Fruit fly (Drosophila melanogaster): Measurements from ENCODE around the gene CG13069.

The CG13069 gene

DNA sequence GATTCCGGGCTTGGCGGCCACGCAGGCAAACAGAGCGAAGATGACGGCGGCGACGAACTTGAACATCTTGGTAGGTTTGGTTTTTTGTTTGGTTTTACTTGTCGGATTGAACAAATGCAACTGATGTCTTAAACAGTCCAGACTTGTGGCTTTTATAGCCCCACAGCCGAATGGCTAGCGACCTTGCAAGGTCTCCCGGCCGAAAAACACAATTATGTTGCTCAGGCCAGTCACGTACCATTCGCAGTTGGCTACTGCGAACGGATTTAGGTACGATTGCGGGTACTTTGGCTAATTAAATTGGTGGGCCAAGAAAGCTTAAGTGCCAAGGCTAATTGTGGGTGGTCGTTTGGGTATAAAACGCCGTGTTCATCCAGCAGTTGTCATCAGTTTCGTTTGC is at the start of gene CG13069, which contains the start of gene CG13051:
Gene CG13069, plus strand, starts transcription at position 386 of the 400 bp plus-strand sequence.
Gene CG13051, minus strand, starts transcription at position 101 of the 400 bp plus-strand sequence.
- TF ChIP-seq CG17801 (GFP tag; optimal IDR thresholded peaks at IDR 0.05; ENCODE audit: partially characterized antibody) = no peak

DNA sequence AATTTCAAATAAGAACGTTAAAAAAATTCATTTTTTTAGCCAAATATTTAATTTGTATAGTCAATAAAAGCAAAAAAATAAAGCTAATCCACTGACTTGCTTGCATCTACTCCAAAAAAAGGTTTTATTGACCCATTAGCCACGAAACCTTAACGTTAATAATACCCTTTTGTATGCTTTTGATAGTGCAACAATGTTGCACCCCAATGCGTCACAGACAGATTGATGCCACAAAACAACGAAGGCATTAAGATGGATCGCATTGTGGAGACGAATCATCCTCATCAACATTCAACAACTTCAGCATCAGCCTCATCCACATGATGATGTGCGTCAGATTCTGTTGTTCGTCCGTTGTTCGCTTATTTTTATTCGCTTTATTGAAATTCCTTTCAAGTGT is 49.8 kb upstream of the CG13069 start:
- no peak for TF ChIP-seq CG17801 (GFP tag; optimal IDR thresholded peaks at IDR 0.05; ENCODE audit: partially characterized antibody)

dm6 chr3L:16215816-16216215 is 49.4 kb upstream of the CG13069 start:
- no peak for TF ChIP-seq CG17801 (GFP tag; optimal IDR thresholded peaks at IDR 0.05; ENCODE audit: partially characterized antibody)

dm6 chr3L:16217203-16217602 is 48.0 kb upstream of the CG13069 start, which contains the start of gene CG13073:
CG13073 (minus strand) TSS chr3L:16217303.
- TF ChIP-seq CG17801 (GFP tag; optimal IDR thresholded peaks at IDR 0.05; ENCODE audit: partially characterized antibody) = no peak

- TF ChIP-seq CG17801 (GFP tag; optimal IDR thresholded peaks at IDR 0.05; ENCODE audit: partially characterized antibody) = no peak
These were observed 47.2 kb upstream of the CG13069 start for dm6 chr3L:16217935-16218334.

DNA sequence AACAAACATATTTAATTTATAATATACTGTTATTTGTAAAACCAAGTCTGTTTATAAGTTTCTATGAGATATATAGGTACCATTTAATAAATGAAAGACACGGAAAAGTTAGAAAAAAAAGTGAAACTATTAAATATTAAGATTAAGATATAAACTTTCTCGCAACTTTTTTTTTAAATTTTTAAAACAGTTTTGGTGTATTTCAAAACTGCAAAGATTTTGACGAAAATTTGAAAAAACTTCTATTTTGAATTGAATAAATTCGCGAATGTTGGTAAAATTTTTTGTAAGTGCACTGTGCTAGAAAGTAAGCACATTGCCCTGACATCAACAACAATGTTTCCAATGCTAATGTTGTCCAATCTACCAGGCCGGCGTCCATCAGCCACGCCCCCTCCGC is 43.9 kb upstream of the CG13069 start:
- TF ChIP-seq CG17801 (GFP tag; optimal IDR thresholded peaks at IDR 0.05; ENCODE audit: partially characterized antibody) = no peak

DNA sequence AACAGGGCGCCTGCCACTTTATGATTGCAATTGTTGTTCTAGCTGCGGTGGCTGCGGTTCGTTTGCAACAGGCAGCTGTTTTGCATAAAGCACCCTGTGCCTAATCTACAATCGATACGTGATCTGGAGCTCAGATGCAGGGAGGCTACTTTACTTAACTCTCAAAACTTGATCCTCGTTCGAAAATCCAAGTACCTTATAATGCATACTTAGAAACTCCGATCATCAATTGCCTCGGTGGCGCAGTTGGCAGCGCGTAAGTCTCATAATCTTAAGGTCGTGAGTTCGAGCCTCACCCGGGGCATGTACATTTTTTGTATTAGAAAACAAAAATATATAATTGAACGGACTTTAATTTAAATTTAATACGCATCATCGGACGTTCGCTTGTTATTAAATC is 43.4 kb upstream of the CG13069 start:
- no peak for TF ChIP-seq CG17801 (GFP tag; optimal IDR thresholded peaks at IDR 0.05; ENCODE audit: partially characterized antibody)

dm6 chr3L:16225175-16225574 is 40.0 kb upstream of the CG13069 start:
- no peak for TF ChIP-seq CG17801 (GFP tag; optimal IDR thresholded peaks at IDR 0.05; ENCODE audit: partially characterized antibody)

DNA sequence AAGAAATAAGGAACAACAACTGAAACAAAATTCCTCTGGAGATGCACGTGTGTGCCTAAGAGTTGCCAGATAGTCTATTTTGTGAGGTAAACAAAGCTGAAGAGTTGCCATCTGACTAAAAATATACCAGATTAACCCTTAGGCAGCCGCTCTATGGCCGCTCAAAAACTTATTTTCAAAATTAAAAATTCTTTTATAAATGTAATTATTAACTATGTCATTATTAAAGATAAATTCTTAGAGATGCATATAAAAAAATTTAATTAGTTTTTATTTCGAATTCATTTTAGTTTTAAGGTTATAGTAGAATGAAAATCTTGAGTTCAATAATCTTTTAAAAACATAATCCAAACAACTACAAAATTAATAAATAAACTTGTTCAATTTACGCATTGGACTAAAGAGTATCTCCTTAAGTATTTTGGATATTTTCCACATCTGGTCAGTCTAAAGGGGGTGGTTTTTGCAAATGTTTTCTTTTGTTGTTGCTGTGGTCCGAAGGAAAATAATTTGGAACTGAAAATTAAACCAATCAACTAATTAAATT is 36.5 kb upstream of the CG13069 start, which contains the start of gene Tmx3:
Gene Tmx3, plus strand, starts transcription at position 442 of the 547 bp plus-strand sequence.
- peak; percentile 71 for TF ChIP-seq CG17801 (GFP tag; optimal IDR thresholded peaks at IDR 0.05; ENCODE audit: partially characterized antibody)

- peak; percentile 60 for TF ChIP-seq CG17801 (GFP tag; optimal IDR thresholded peaks at IDR 0.05; ENCODE audit: partially characterized antibody)
These were observed 33.3 kb upstream of the CG13069 start, which contains the start of the genes PDCD-5 and MED10 for dm6 chr3L:16231857-16232256. PDCD-5 (minus strand) TSS chr3L:16232038. MED10 (plus strand) TSS chr3L:16232084.

DNA sequence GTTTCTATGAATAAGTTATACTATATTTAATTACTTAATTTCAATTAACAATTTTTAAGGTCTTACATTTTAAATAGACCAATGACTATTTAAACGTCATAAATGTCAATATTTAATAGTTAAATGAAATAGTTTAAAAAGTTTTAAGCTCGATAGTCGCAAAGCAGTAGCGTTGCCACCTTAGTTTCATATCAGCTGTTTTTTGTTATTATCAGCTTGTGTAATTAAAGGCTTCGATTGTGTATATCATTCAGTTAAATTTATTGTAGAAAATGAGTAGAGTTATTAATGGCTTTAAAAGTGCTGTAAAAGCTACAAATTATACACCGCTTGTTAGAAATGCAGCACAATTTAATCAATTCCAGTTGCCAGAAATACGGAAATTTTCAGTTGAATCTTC is 32.3 kb upstream of the CG13069 start, which contains the start of gene Hsc20:
Gene Hsc20, plus strand, starts transcription at position 204 of the 400 bp plus-strand sequence.
- TF ChIP-seq CG17801 (GFP tag; optimal IDR thresholded peaks at IDR 0.05; ENCODE audit: partially characterized antibody) = peak; percentile 11

- no peak for TF ChIP-seq CG17801 (GFP tag; optimal IDR thresholded peaks at IDR 0.05; ENCODE audit: partially characterized antibody)
These were observed 31.2 kb upstream of the CG13069 start for dm6 chr3L:16233850-16234494.

- TF ChIP-seq CG17801 (GFP tag; optimal IDR thresholded peaks at IDR 0.05; ENCODE audit: partially characterized antibody) = no peak
These were observed 23.9 kb upstream of the CG13069 start for dm6 chr3L:16241296-16241695.

dm6 chr3L:16252255-16252654 is 12.9 kb upstream of the CG13069 start, which contains the start of gene CG13055:
CG13055 (minus strand) TSS chr3L:16252355.
- TF ChIP-seq CG17801 (GFP tag; optimal IDR thresholded peaks at IDR 0.05; ENCODE audit: partially characterized antibody) = no peak

- TF ChIP-seq CG17801 (GFP tag; optimal IDR thresholded peaks at IDR 0.05; ENCODE audit: partially characterized antibody) = no peak
These were observed 8.0 kb upstream of the CG13069 start, which contains the start of gene CG13054 for dm6 chr3L:16257118-16257627. CG13054 (minus strand) TSS chr3L:16257191.

DNA sequence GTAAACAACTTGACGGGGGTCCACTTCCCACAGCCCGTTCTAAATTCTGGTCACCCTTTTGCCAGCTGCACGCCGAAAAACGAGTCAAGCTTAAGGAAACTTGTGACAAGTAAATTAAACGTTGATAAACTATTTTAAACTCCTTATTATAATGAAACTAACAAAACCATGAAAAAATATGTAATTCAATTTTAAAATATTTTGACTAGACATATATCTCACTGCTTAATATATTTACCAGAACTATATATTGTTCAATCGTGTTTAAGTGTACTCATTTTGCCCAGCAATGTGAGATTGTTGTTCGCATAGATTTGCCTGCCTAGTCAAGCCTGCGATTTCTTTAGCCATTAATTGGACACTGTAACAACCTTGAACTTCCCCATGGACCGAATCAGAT is 5.6 kb upstream of the CG13069 start, which contains the start of gene CG13053:
Gene CG13053, minus strand, starts transcription at position 171 of the 400 bp plus-strand sequence.
- TF ChIP-seq CG17801 (GFP tag; optimal IDR thresholded peaks at IDR 0.05; ENCODE audit: partially characterized antibody) = no peak
